Worm (Caenorhabditis elegans): Measurements from ENCODE around the gene tebp-2.

DNA sequence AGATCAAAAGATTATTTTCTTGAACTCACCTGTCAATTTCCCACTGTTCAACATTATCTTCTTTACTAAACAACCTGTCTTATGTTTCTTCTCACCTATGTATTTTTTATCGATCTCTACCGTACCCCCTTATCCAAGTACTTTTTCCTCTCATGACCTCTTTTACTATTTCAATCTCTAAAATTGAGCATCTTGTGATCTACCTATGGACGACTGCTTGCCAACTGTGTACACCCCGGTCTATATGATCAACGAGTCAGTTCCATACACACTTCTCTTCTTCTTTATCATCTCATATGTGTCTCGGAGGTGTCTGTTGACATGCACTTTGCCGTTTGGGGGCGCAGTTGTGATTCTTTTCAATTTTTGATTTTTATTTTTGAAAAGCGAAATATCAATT, 48.7 kb downstream of the tebp-2 start:
- TF ChIP-seq ama-1 (optimal IDR thresholded peaks at IDR 0.05) = no peak
- no peak for TF ChIP-seq F13C5.2 (tag; optimal IDR thresholded peaks at IDR 0.05)
- no peak for TF ChIP-seq flt-1 (GFP tag; IDR thresholded peaks at IDR 0.05)
- TF ChIP-seq ets-7 (tag; optimal IDR thresholded peaks at IDR 0.05) = no peak
- TF ChIP-seq aly-1 (tag; optimal IDR thresholded peaks at IDR 0.05) = no peak
- TF ChIP-seq sea-1 (GFP tag; conservative IDR thresholded peaks at IDR 0.05) = no peak
- no peak for TF ChIP-seq tbx-11 (GFP tag; IDR thresholded peaks at IDR 0.05)
- no peak for TF ChIP-seq ceh-13 (GFP tag; optimal IDR thresholded peaks at IDR 0.05)
- TF ChIP-seq B0310.2 (tag; optimal IDR thresholded peaks at IDR 0.05) = no peak
- TF ChIP-seq scrt-1 (GFP tag; IDR thresholded peaks at IDR 0.05) = no peak
- TF ChIP-seq pes-1 (GFP tag; IDR thresholded peaks at IDR 0.05) = no peak
- no peak for TF ChIP-seq hmg-4 (GFP tag; optimal IDR thresholded peaks at IDR 0.05)
- no peak for TF ChIP-seq hnd-1 (tag; optimal IDR thresholded peaks at IDR 0.05)
